Worm (Caenorhabditis elegans) whole organism, young adult: ENCODE results near the gene dpy-19.

Source experiments
- B0019.2 ChIP-seq: fragments of 200-800 bp; sonication (Bioruptor generic); conservative IDR thresholded peaks from 2 replicates; pipeline ENCODE4 v1.3.6; 2022; ENCODE audit warnings: missing genetic modification reagents, missing genetic modification characterization, missing compliant biosample characterization
- B0336.3 ChIP-seq: fragments of 200-800 bp; sonication (Bioruptor generic); IDR thresholded peaks from 2 replicates; pipeline ENCODE4 v1.3.6; 2022; ENCODE audit warnings: missing genetic modification characterization, missing compliant biosample characterization
- C06A6.2 ChIP-seq: fragments of 200-800 bp; sonication (Bioruptor generic); conservative IDR thresholded peaks from 2 replicates; pipeline ENCODE4 v1.3.6; 2022; ENCODE audit warnings: missing genetic modification characterization, missing compliant biosample characterization
- F10E7.11 ChIP-seq: sonication (generic microtip); optimal IDR thresholded peaks from 2 replicates; lab custom pipeline; 2017; ENCODE audit warnings: mild to moderate bottlenecking, missing genetic modification characterization, moderate library complexity, missing compliant biosample characterization
- F33H1.4 ChIP-seq: fragments of 200-800 bp; sonication (Bioruptor generic); IDR thresholded peaks from 2 replicates; pipeline ENCODE4 v1.3.6; 2022; ENCODE audit warnings: missing genetic modification reagents, missing genetic modification characterization, missing compliant biosample characterization
- F39B2.1 ChIP-seq: fragments of 200-800 bp; sonication (Bioruptor generic); IDR thresholded peaks from 2 replicates; pipeline ENCODE4 v1.3.6; 2022; ENCODE audit warnings: missing genetic modification reagents, missing genetic modification characterization, missing compliant biosample characterization
- F52B5.7 ChIP-seq: sonication (generic microtip); optimal IDR thresholded peaks from 2 replicates; lab custom pipeline; 2016; ENCODE audit warnings: mild to moderate bottlenecking, missing genetic modification characterization, missing compliant biosample characterization
- F55B11.4 ChIP-seq: sonication (generic microtip); optimal IDR thresholded peaks from 2 replicates; lab custom pipeline; 2016; ENCODE audit warnings: missing compliant biosample characterization, missing genetic modification characterization, borderline replicate concordance; ENCODE audit not compliant: insufficient read depth
- K11D2.4 ChIP-seq: fragments of 200-800 bp; sonication (Bioruptor generic); IDR thresholded peaks from 2 replicates; pipeline ENCODE4 v1.3.6; 2022; ENCODE audit warnings: missing genetic modification reagents, missing genetic modification characterization, missing compliant biosample characterization
- K12H6.12 ChIP-seq: fragments of 200-800 bp; sonication (Bioruptor generic); optimal IDR thresholded peaks from 2 replicates; lab custom pipeline; 2018; ENCODE audit warnings: mild to moderate bottlenecking, missing genetic modification characterization, missing compliant biosample characterization
- T26A5.8 ChIP-seq: sonication (generic microtip); optimal IDR thresholded peaks from 2 replicates; lab custom pipeline; 2016; ENCODE audit warnings: missing genetic modification characterization, missing compliant biosample characterization
- Y53F4B.3 ChIP-seq: fragments of 200-800 bp; sonication (Bioruptor generic); IDR thresholded peaks from 2 replicates; pipeline ENCODE4 v1.3.6; 2022; ENCODE audit warnings: missing genetic modification reagents, missing genetic modification characterization, missing compliant biosample characterization
- Y79H2A.3 ChIP-seq: fragments of 200-800 bp; sonication (Bioruptor generic); conservative IDR thresholded peaks from 2 replicates; pipeline ENCODE4 v1.3.6; 2022; ENCODE audit warnings: missing genetic modification reagents, missing genetic modification characterization, missing compliant biosample characterization
- akir-1 ChIP-seq: fragments of 200-800 bp; sonication (Bioruptor generic); optimal IDR thresholded peaks from 2 replicates; lab custom pipeline; 2018; ENCODE audit warnings: mild to moderate bottlenecking, missing genetic modification characterization, moderate library complexity, missing compliant biosample characterization
- aptf-2 ChIP-seq: fragments of 200-800 bp; sonication (Bioruptor generic); conservative IDR thresholded peaks from 2 replicates; pipeline ENCODE4 v1.3.6; 2022; ENCODE audit warnings: missing genetic modification reagents, missing genetic modification characterization, missing compliant biosample characterization
- aptf-3 ChIP-seq: fragments of 200-800 bp; sonication (Bioruptor generic); IDR thresholded peaks from 2 replicates; pipeline ENCODE4 v1.3.6; 2022; ENCODE audit warnings: missing genetic modification characterization, missing compliant biosample characterization
- attf-3 ChIP-seq: fragments of 200-800 bp; sonication (Bioruptor generic); conservative IDR thresholded peaks from 2 replicates; pipeline ENCODE4 v1.3.6; 2022; ENCODE audit warnings: missing genetic modification reagents, missing genetic modification characterization, missing compliant biosample characterization
- attf-5 ChIP-seq: fragments of 200-800 bp; sonication (Bioruptor generic); optimal IDR thresholded peaks from 2 replicates; lab custom pipeline; 2018; ENCODE audit warnings: mild to moderate bottlenecking, missing genetic modification characterization, missing compliant biosample characterization
- attf-6 ChIP-seq: fragments of 200-800 bp; sonication (Bioruptor generic); IDR thresholded peaks from 2 replicates; pipeline ENCODE4 v1.3.6; 2022; ENCODE audit warnings: missing genetic modification reagents, missing genetic modification characterization, missing compliant biosample characterization
- ccch-3 ChIP-seq: fragments of 200-800 bp; sonication (Bioruptor generic); optimal IDR thresholded peaks from 2 replicates; lab custom pipeline; 2018; ENCODE audit warnings: mild to moderate bottlenecking, missing genetic modification characterization, missing compliant biosample characterization
- cebp-2 ChIP-seq: fragments of 200-800 bp; sonication (Bioruptor generic); IDR thresholded peaks from 2 replicates; pipeline ENCODE4 v1.3.6; 2022; ENCODE audit warnings: missing genetic modification characterization, missing compliant biosample characterization
- ceh-27 ChIP-seq: fragments of 200-800 bp; sonication (Bioruptor generic); optimal IDR thresholded peaks from 2 replicates; lab custom pipeline; 2018; ENCODE audit warnings: mild to moderate bottlenecking, missing genetic modification characterization, moderate library complexity, missing compliant biosample characterization
- chd-7 ChIP-seq: sonication (generic microtip); optimal IDR thresholded peaks from 2 replicates; lab custom pipeline; 2016; ENCODE audit warnings: mild to moderate bottlenecking, missing genetic modification characterization, moderate library complexity, missing compliant biosample characterization
- die-1 ChIP-seq: sonication (generic microtip); optimal IDR thresholded peaks from 2 replicates; lab custom pipeline; 2016; ENCODE audit warnings: missing genotype, mild to moderate bottlenecking, missing genetic modification characterization, missing compliant biosample characterization
- ets-4 ChIP-seq: fragments of 200-800 bp; sonication (Bioruptor generic); optimal IDR thresholded peaks from 2 replicates; lab custom pipeline; 2018; ENCODE audit warnings: mild to moderate bottlenecking, missing genetic modification characterization, missing compliant biosample characterization
- hlh-26 ChIP-seq: fragments of 200-800 bp; sonication (Bioruptor generic); conservative IDR thresholded peaks from 2 replicates; pipeline ENCODE4 v1.3.6; 2022; ENCODE audit warnings: missing genetic modification reagents, missing genetic modification characterization, missing compliant biosample characterization
- hmg-1.2 ChIP-seq: fragments of 200-800 bp; sonication (Bioruptor generic); IDR thresholded peaks from 2 replicates; pipeline ENCODE4 v1.3.6; 2022; ENCODE audit warnings: missing genetic modification reagents, missing genetic modification characterization, missing compliant biosample characterization
- lag-1 ChIP-seq: fragments of 200-800 bp; sonication (Bioruptor generic); IDR thresholded peaks from 2 replicates; pipeline ENCODE4 v1.3.6; 2022; ENCODE audit warnings: missing genetic modification reagents, missing genetic modification characterization, missing compliant biosample characterization
- let-607 ChIP-seq, 2 experiments: fragments of 200-800 bp in 1 of 2; sonication (Bioruptor generic) in 1 of 2; sonication (generic microtip) in 1 of 2; optimal IDR thresholded peaks; 2 replicates each; lab custom pipeline; 2016 to 2018; ENCODE audit warnings: mild to moderate bottlenecking in 2 of 2, missing compliant biosample characterization in 2 of 2, missing genetic modification characterization in 2 of 2, moderate library complexity in 2 of 2, missing genotype in 1 of 2
- lir-1 ChIP-seq: fragments of 200-800 bp; sonication (Bioruptor generic); conservative IDR thresholded peaks from 2 replicates; pipeline ENCODE4 v1.3.6; 2022; ENCODE audit warnings: missing genetic modification reagents, missing genetic modification characterization, missing compliant biosample characterization
- lsl-1 ChIP-seq: fragments of 200-800 bp; sonication (Bioruptor generic); optimal IDR thresholded peaks from 2 replicates; lab custom pipeline; 2018; ENCODE audit warnings: mild to moderate bottlenecking, missing genetic modification characterization, moderate library complexity, missing compliant biosample characterization
- lsy-27 ChIP-seq: sonication (generic microtip); optimal IDR thresholded peaks from 2 replicates; lab custom pipeline; 2017; ENCODE audit warnings: missing genetic modification characterization, mild to moderate bottlenecking, missing compliant biosample characterization, antibody characterized with exemption, missing genotype, borderline replicate concordance; ENCODE audit not compliant: insufficient read depth
- madf-6 ChIP-seq: fragments of 200-800 bp; sonication (Bioruptor generic); IDR thresholded peaks from 2 replicates; pipeline ENCODE4 v1.3.6; 2022; ENCODE audit warnings: missing genetic modification reagents, missing genetic modification characterization, missing compliant biosample characterization
- nhr-120 ChIP-seq: fragments of 200-800 bp; sonication (Bioruptor generic); IDR thresholded peaks from 2 replicates; pipeline ENCODE4 v1.3.6; 2022; ENCODE audit warnings: missing genetic modification characterization, missing compliant biosample characterization
- repo-1 ChIP-seq: sonication (generic microtip); optimal IDR thresholded peaks from 2 replicates; lab custom pipeline; 2017; ENCODE audit warnings: mild to moderate bottlenecking, missing genetic modification characterization, missing compliant biosample characterization
- rpc-1 ChIP-seq, 2 experiments: fragments of 150-350 bp in 1 of 2; sonication (generic microtip) in 1 of 2; optimal IDR thresholded peaks; 2 replicates each; lab custom pipeline; 2014 to 2018; ENCODE audit warnings: missing biosample characterization in 1 of 2, missing genetic modification characterization in 1 of 2, missing genetic modification reagents in 1 of 2, missing genotype in 1 of 2
- snpc-1.3 ChIP-seq: sonication (generic microtip); optimal IDR thresholded peaks from 2 replicates; lab custom pipeline; 2017; ENCODE audit warnings: missing genetic modification characterization, mild to moderate bottlenecking, missing compliant biosample characterization, antibody characterized with exemption, moderate library complexity, missing genotype, missing genetic modification reagents; ENCODE audit not compliant: insufficient read depth
- snpc-4 ChIP-seq, 5 experiments: fragments of 150-350 bp in 1 of 5; sonication (generic microtip) in 4 of 5; optimal IDR thresholded peaks; 2 replicates each; lab custom pipeline; 2014 to 2018; ENCODE audit warnings: missing genetic modification characterization in 5 of 5, missing biosample characterization in 3 of 5, antibody characterized with exemption in 2 of 5, mild to moderate bottlenecking in 2 of 5, missing compliant biosample characterization in 2 of 5, missing genotype in 2 of 5, moderate library complexity in 2 of 5, missing genetic modification reagents in 1 of 5
- tbp1 ChIP-seq: fragments of 200-800 bp; sonication (Bioruptor generic); optimal IDR thresholded peaks from 2 replicates; lab custom pipeline; 2018; ENCODE audit warnings: mild to moderate bottlenecking, missing genetic modification characterization, missing compliant biosample characterization
- tbx-9 ChIP-seq: sonication (generic microtip); optimal IDR thresholded peaks from 2 replicates; lab custom pipeline; 2016; ENCODE audit warnings: borderline replicate concordance, missing genetic modification characterization, inconsistent platforms, missing compliant biosample characterization
- tlf-1 ChIP-seq: fragments of 200-800 bp; sonication (Bioruptor generic); optimal IDR thresholded peaks from 2 replicates; lab custom pipeline; 2018; ENCODE audit warnings: mild to moderate bottlenecking, missing genetic modification characterization, missing compliant biosample characterization
- zfh-2 ChIP-seq: fragments of 200-800 bp; sonication (Bioruptor generic); conservative IDR thresholded peaks from 2 replicates; pipeline ENCODE4 v1.3.6; 2022; ENCODE audit warnings: missing genetic modification reagents, missing genetic modification characterization, missing compliant biosample characterization
- zim-3 ChIP-seq: sonication (generic microtip); optimal IDR thresholded peaks from 2 replicates; lab custom pipeline; 2017; ENCODE audit warnings: mild to moderate bottlenecking, missing genetic modification characterization, moderate library complexity, missing compliant biosample characterization
- ztf-22 ChIP-seq: fragments of 200-800 bp; sonication (Bioruptor generic); optimal IDR thresholded peaks from 2 replicates; lab custom pipeline; 2018; ENCODE audit warnings: mild to moderate bottlenecking, missing genetic modification characterization, moderate library complexity, missing compliant biosample characterization
- ztf-28 ChIP-seq: fragments of 200-800 bp; sonication (Bioruptor generic); IDR thresholded peaks from 2 replicates; pipeline ENCODE4 v1.3.6; 2022; ENCODE audit warnings: missing genetic modification reagents, missing genetic modification characterization, missing compliant biosample characterization
- ztf-3 ChIP-seq: fragments of 200-800 bp; sonication (Bioruptor generic); optimal IDR thresholded peaks from 2 replicates; lab custom pipeline; 2018; ENCODE audit warnings: mild to moderate bottlenecking, missing genetic modification characterization, missing compliant biosample characterization
- ztf-6 ChIP-seq: fragments of 200-800 bp; sonication (Bioruptor generic); IDR thresholded peaks from 2 replicates; pipeline ENCODE4 v1.3.6; 2022; ENCODE audit warnings: missing genetic modification reagents, missing genetic modification characterization, missing compliant biosample characterization

dpy-19 gene

DNA sequence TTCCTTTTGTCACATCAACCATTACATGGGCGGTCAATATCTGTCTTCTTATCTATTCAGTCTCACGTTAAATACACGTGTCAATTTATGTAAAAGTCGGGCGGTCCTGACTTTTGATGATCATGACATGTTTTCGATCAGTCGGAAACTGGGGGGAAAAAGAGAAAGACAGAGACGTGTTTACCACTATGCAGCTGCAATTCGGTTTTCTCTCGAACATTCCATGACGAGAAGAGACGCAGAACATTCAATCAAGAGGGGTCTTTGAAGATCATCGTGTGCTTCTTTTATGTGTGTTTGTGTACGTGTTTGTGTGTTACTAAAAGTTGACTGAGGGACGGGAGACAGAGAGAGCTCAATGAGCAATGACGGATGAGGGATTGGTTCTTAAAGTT, 8.9 kb downstream of the dpy-19 start (continued):
- TF ChIP-seq cebp-2 (GFP tag; lab: Robert Waterston, UW): no peak
- peak; percentile 68 for TF ChIP-seq tbp1 (GFP tag; lab: Kevin White, UChicago)
- TF ChIP-seq ceh-27 (GFP tag; lab: Kevin White, UChicago): peak; percentile 46
- no peak for TF ChIP-seq snpc-1.3
- no peak for TF ChIP-seq akir-1 (GFP tag; lab: Kevin White, UChicago)
- TF ChIP-seq K11D2.4: peak; percentile 74
- peak; percentile 58 for TF ChIP-seq hmg-1.2 (GFP tag; lab: Robert Waterston, UW)
- TF ChIP-seq aptf-2: no peak
- no peak for TF ChIP-seq Y79H2A.3 (GFP tag; lab: Robert Waterston, UW)
- TF ChIP-seq ccch-3 (GFP tag; lab: Kevin White, UChicago): no peak
- TF ChIP-seq Y53F4B.3 (GFP tag; lab: Robert Waterston, UW): no peak
- TF ChIP-seq madf-6 (GFP tag; lab: Robert Waterston, UW): no peak
- TF ChIP-seq F10E7.11 (tag; lab: Kevin White, UChicago): no peak
- no peak for TF ChIP-seq lsl-1 (GFP tag; lab: Kevin White, UChicago)
- TF ChIP-seq lir-1 (GFP tag; lab: Robert Waterston, UW): no peak
- no peak for TF ChIP-seq B0019.2
- peak; percentile 96 for TF ChIP-seq K12H6.12
- peak; percentile 52 for TF ChIP-seq die-1
- no peak for TF ChIP-seq zfh-2 (GFP tag; lab: Robert Waterston, UW)
- TF ChIP-seq ztf-22: peak; percentile 64
- no peak for TF ChIP-seq F52B5.7 (tag; lab: Kevin White, UChicago)
- no peak for TF ChIP-seq tbx-9 (tag; lab: Kevin White, UChicago)
- TF ChIP-seq attf-5: peak; percentile 72
- no peak for TF ChIP-seq F39B2.1 (GFP tag; lab: Robert Waterston, UW)
- TF ChIP-seq ztf-28 (GFP tag; lab: Robert Waterston, UW): no peak
- peak in 1 of 2 experiments; percentile 85 for TF ChIP-seq let-607 (tag; optimal IDR thresholded peaks at IDR 0.05; lab: Kevin White, UChicago)
- TF ChIP-seq ztf-3 (GFP tag; lab: Kevin White, UChicago): peak; percentile 5
- no peak for TF ChIP-seq nhr-120 (GFP tag; lab: Robert Waterston, UW)
- no peak for TF ChIP-seq lag-1 (GFP tag; lab: Robert Waterston, UW)
- TF ChIP-seq attf-6 (GFP tag; lab: Robert Waterston, UW): no peak
- TF ChIP-seq hlh-26: no peak
- no peak for TF ChIP-seq snpc-4 (GFP tag; optimal IDR thresholded peaks at IDR 0.05; lab: Kevin White, UChicago)
- TF ChIP-seq snpc-4 (tag; optimal IDR thresholded peaks at IDR 0.05; lab: Kevin White, UChicago): peak in 3 of 4 experiments; percentile 52 to 64 (median 60)
- no peak for TF ChIP-seq F55B11.4
- no peak for TF ChIP-seq T26A5.8 (tag; lab: Kevin White, UChicago)
- peak; percentile 64; the same call in 1 of the 2 replicates for TF ChIP-seq C06A6.2
- no peak for TF ChIP-seq attf-3 (GFP tag; lab: Robert Waterston, UW)
- peak; percentile 91 for TF ChIP-seq B0336.3 (GFP tag; lab: Robert Waterston, UW)
- no peak for TF ChIP-seq lsy-27 (tag; lab: Kevin White, UChicago)
- peak; percentile 51 for TF ChIP-seq repo-1 (tag; lab: Kevin White, UChicago)
- no peak for TF ChIP-seq aptf-3 (GFP tag; lab: Robert Waterston, UW)
- peak; percentile 88 for TF ChIP-seq chd-7 (tag; lab: Kevin White, UChicago)
- no peak for TF ChIP-seq F33H1.4 (GFP tag; lab: Robert Waterston, UW)
- no peak for TF ChIP-seq rpc-1 (optimal IDR thresholded peaks at IDR 0.05; lab: Kevin White, UChicago)
- TF ChIP-seq rpc-1 (tag; optimal IDR thresholded peaks at IDR 0.05; lab: Kevin White, UChicago): no peak
- TF ChIP-seq ztf-6 (GFP tag; lab: Robert Waterston, UW): no peak
- no peak for TF ChIP-seq zim-3
- peak; percentile 86 for TF ChIP-seq tlf-1 (GFP tag; lab: Kevin White, UChicago)
- TF ChIP-seq ets-4 (GFP tag; lab: Kevin White, UChicago): no peak
